Worm (Caenorhabditis elegans) whole organism, L4 larva: ENCODE data around the gene dao-4.

Source experiments
- aha-1 ChIP-seq: fragments of 150-350 bp; peaks from one replicate; lab custom pipeline; 2014; ENCODE audit warnings: missing biosample characterization, missing genetic modification characterization
- ama-1 ChIP-seq: fragments of 150-350 bp; optimal IDR thresholded peaks from 2 replicates; lab custom pipeline; 2014; ENCODE audit warnings: inconsistent platforms, mixed read lengths
- ceh-20 ChIP-seq: fragments of 200-800 bp; sonication (Bioruptor generic); IDR thresholded peaks from 2 replicates; pipeline ENCODE4 v1.3.6; 2022; ENCODE audit warnings: missing genetic modification reagents, missing genetic modification characterization, missing compliant biosample characterization
- cey-2 ChIP-seq: sonication (generic microtip); optimal IDR thresholded peaks from 3 replicates; lab custom pipeline; 2017; ENCODE audit warnings: missing genetic modification characterization, mild to moderate bottlenecking, missing compliant biosample characterization, antibody characterized with exemption, borderline replicate concordance; ENCODE audit not compliant: insufficient read depth
- daf-8 ChIP-seq: fragments of 200-800 bp; sonication (Bioruptor generic); IDR thresholded peaks from 2 replicates; pipeline ENCODE4 v1.3.6; 2022; ENCODE audit warnings: missing genetic modification characterization, missing compliant biosample characterization
- hlh-30 ChIP-seq: sonication (generic microtip); optimal IDR thresholded peaks from 2 replicates; lab custom pipeline; 2017; ENCODE audit warnings: antibody characterized with exemption, mild to moderate bottlenecking, missing genetic modification characterization, missing compliant biosample characterization; ENCODE audit not compliant: insufficient read depth
- nhr-237 ChIP-seq: sonication (generic microtip); optimal IDR thresholded peaks from 2 replicates; lab custom pipeline; 2017; ENCODE audit warnings: missing biosample characterization, missing genetic modification characterization
- nhr-28 ChIP-seq: fragments of 150-350 bp; optimal IDR thresholded peaks from 2 replicates; lab custom pipeline; 2014; ENCODE audit warnings: missing biosample characterization, missing genetic modification characterization
- zip-11 ChIP-seq: fragments of 200-800 bp; sonication (Bioruptor generic); IDR thresholded peaks from 2 replicates; pipeline ENCODE4 v1.3.6; 2022; ENCODE audit warnings: missing genetic modification characterization, missing compliant biosample characterization
- ztf-11 ChIP-seq: fragments of 150-350 bp; optimal IDR thresholded peaks from 2 replicates; lab custom pipeline; 2014; ENCODE audit warnings: missing biosample characterization, missing genetic modification characterization

DNA sequence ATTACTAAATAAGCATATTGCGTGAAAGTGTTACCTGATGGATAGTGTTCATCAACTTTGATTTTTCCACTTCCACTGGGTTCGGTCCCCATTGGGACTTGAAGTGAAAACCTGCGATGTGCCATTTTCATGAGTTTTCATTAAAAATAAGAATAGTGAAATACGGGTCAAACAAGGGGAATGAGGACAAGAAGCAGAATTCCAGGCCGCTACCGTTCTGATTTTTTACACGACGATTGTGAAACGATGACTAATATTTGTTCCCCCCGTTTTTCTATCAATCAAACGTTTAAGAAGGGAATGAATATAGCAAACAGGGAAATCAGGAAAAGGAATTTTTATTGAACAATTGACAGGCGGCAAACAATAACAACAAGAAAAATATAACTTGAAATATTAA, 5.4 kb upstream of the dao-4 start, which contains the start of gene mlck-1:
- no peak for TF ChIP-seq ama-1
- no peak for TF ChIP-seq aha-1 (tag; lab: Kevin White, UChicago)
- no peak for TF ChIP-seq hlh-30
- no peak for TF ChIP-seq daf-8
- no peak for TF ChIP-seq ztf-11
- TF ChIP-seq cey-2 = no peak
- TF ChIP-seq nhr-28 = no peak
- TF ChIP-seq ceh-20 = no peak
- no peak for TF ChIP-seq nhr-237 (tag; lab: Kevin White, UChicago)
- no peak for TF ChIP-seq zip-11 (GFP tag; lab: Robert Waterston, UW)
